Fruit fly (Drosophila melanogaster) S2 (cell line): ENCODE measurements around the gene Got2.

Experiments used
- CG8478 ChIP-seq: fragments of >200 bp; optimal IDR thresholded peaks from 2 replicates; lab custom pipeline; 2018
- CTCF ChIP-seq, 2 experiments: fragments of >200 bp; optimal IDR thresholded peaks; 2 replicates each; lab custom pipeline; 2018

dm6 chr2L:2010335-2011061 lies 22.9 kb upstream of the Got2 start:
- TF ChIP-seq CG8478 (no peak), CTCF (optimal IDR thresholded peaks at IDR 0.05; lab: Kevin White, UChicago) (no peak)
